Worm (Caenorhabditis elegans): Measurements from ENCODE around the gene ugt-55.
A peak's percentile ranks its signal among the peaks of the same experiment; 100 is the strongest.

ugt-55 gene

ce11 chrV:12256398-12256797 is at the start of gene ugt-55:
ugt-55 (plus strand) TSS chrV:12256698.
- TF ChIP-seq pha-4 (GFP tag; IDR thresholded peaks at IDR 0.05) (no peak), pha-4 (tag; optimal IDR thresholded peaks at IDR 0.05) (no peak), mdt-29 (GFP tag; IDR thresholded peaks at IDR 0.05) (no peak), lim-7 (GFP tag; IDR thresholded peaks at IDR 0.05) (no peak), attf-4 (tag; optimal IDR thresholded peaks at IDR 0.05) (no peak), dmd-6 (GFP tag; IDR thresholded peaks at IDR 0.05) (no peak), snpc-4 (tag; optimal IDR thresholded peaks at IDR 0.05) (no peak), nhr-76 (tag; optimal IDR thresholded peaks at IDR 0.05) (no peak), ztf-11 (tag; optimal IDR thresholded peaks at IDR 0.05) (no peak), ceh-20 (GFP tag; IDR thresholded peaks at IDR 0.05) (no peak), unc-62 (GFP tag; optimal IDR thresholded peaks at IDR 0.05 in 1 of 2) (no peak), unc-62 (tag; optimal IDR thresholded peaks at IDR 0.05) (no peak), nhr-102 (tag; optimal IDR thresholded peaks at IDR 0.05) (no peak), nhr-48 (tag; optimal IDR thresholded peaks at IDR 0.05) (no peak), cey-2 (tag; optimal IDR thresholded peaks at IDR 0.05; ENCODE audit: borderline replicate concordance, insufficient read depth) (no peak), daf-8 (GFP tag; IDR thresholded peaks at IDR 0.05) (no peak), R02D3.7 (tag; optimal IDR thresholded peaks at IDR 0.05) (no peak), spr-1 (tag; optimal IDR thresholded peaks at IDR 0.05) (no peak), duxl-1 (tag; optimal IDR thresholded peaks at IDR 0.05; ENCODE audit: poor library complexity) (no peak), skn-1 (tag; optimal IDR thresholded peaks at IDR 0.05) (no peak), Y105C5A.15 (GFP tag; IDR thresholded peaks at IDR 0.05) (no peak)

ce11 chrV:12208678-12209077 is 47.8 kb upstream of the ugt-55 start:
- TF ChIP-seq pqm-1 (tag; optimal IDR thresholded peaks at IDR 0.05) (peak; percentile 3), F10B5.3 (tag; optimal IDR thresholded peaks at IDR 0.05) (no peak), rbr-2 (tag; optimal IDR thresholded peaks at IDR 0.05) (no peak), mep-1 (tag; optimal IDR thresholded peaks at IDR 0.05) (no peak), dve-1 (tag; optimal IDR thresholded peaks at IDR 0.05; ENCODE audit: insufficient read depth) (peak; percentile 15), ceh-44 (GFP tag; IDR thresholded peaks at IDR 0.05) (no peak), unc-62 (GFP tag; optimal IDR thresholded peaks at IDR 0.05 in 1 of 2) (peak in 1 of 2 experiments; percentile 58), unc-62 (tag; optimal IDR thresholded peaks at IDR 0.05) (no peak), dmd-6 (GFP tag; IDR thresholded peaks at IDR 0.05) (peak; percentile 87), daf-16 (GFP tag; optimal IDR thresholded peaks at IDR 0.05) (peak in 1 of 2 experiments; percentile 65), daf-16 (tag; optimal IDR thresholded peaks at IDR 0.05) (no peak), mxl-3 (GFP tag; optimal IDR thresholded peaks at IDR 0.05) (no peak), R02D3.7 (tag; optimal IDR thresholded peaks at IDR 0.05) (no peak), lin-38 (GFP tag; IDR thresholded peaks at IDR 0.05) (no peak), zfp-3 (GFP tag; conservative IDR thresholded peaks at IDR 0.05) (no peak)

ce11 chrV:12209951-12210350 is 46.5 kb upstream of the ugt-55 start:
- TF ChIP-seq zfp-3 (GFP tag; conservative IDR thresholded peaks at IDR 0.05): no peak
- TF ChIP-seq nhr-42 (GFP tag; IDR thresholded peaks at IDR 0.05): no peak
- TF ChIP-seq lim-7 (GFP tag; IDR thresholded peaks at IDR 0.05): no peak
- TF ChIP-seq mep-1 (tag; optimal IDR thresholded peaks at IDR 0.05): no peak
- TF ChIP-seq unc-130 (GFP tag; optimal IDR thresholded peaks at IDR 0.05): no peak
- TF ChIP-seq ces-1 (GFP tag; optimal IDR thresholded peaks at IDR 0.05): peak; percentile 34
- TF ChIP-seq fos-1 (tag; optimal IDR thresholded peaks at IDR 0.05): no peak

ce11 chrV:12211090-12211489 is 45.4 kb upstream of the ugt-55 start:
- peak; percentile 78 for TF ChIP-seq aha-1 (tag)
- TF ChIP-seq gei-8 (GFP tag; optimal IDR thresholded peaks at IDR 0.05): no peak
- peak; percentile 21 for TF ChIP-seq ces-1 (GFP tag; optimal IDR thresholded peaks at IDR 0.05)
- no peak for TF ChIP-seq nhr-237 (tag; optimal IDR thresholded peaks at IDR 0.05)
- TF ChIP-seq nhr-41 (GFP tag; IDR thresholded peaks at IDR 0.05): no peak
- TF ChIP-seq unc-62 (GFP tag; optimal IDR thresholded peaks at IDR 0.05 in 1 of 2): no peak
- TF ChIP-seq unc-62 (tag; optimal IDR thresholded peaks at IDR 0.05): no peak
- TF ChIP-seq nhr-25 (tag; optimal IDR thresholded peaks at IDR 0.05; ENCODE audit: borderline replicate concordance, insufficient read depth): no peak

Measured in whole organism, L4 larva.